Worm (Caenorhabditis elegans): ENCODE measurements around the gene egl-26.

egl-26 gene

DNA sequence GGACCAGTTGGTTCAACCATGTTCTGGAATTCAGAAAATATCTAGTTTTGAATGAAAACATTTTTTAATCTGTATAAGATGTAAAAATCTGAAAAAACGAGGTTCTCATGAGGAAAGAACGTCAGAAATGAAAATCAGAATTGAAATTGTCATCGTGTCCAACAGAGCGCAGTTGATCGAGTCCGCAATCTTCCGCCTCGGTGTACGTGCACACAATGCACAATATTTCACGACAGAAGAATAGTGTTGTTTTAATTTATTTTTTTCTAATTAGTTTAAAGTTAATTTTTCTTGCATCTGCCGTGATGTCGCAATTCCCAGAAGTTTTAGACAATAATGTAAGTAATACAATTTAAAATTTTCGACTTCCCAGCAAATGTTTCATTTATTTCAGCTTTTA is 25.8 kb upstream of the egl-26 start, which contains the start of gene nfyc-1 (continued):
- TF ChIP-seq saeg-2 (GFP tag; IDR thresholded peaks at IDR 0.05), result no peak
- no peak for TF ChIP-seq lin-39 (tag; optimal IDR thresholded peaks at IDR 0.05)
- peak; percentile 63 for TF ChIP-seq T20F7.1 (GFP tag; optimal IDR thresholded peaks at IDR 0.05)
- TF ChIP-seq F37D6.2 (tag; optimal IDR thresholded peaks at IDR 0.05), result no peak
- TF ChIP-seq mdt-29 (GFP tag; IDR thresholded peaks at IDR 0.05), result no peak
- no peak for TF ChIP-seq F44E2.7 (GFP tag; IDR thresholded peaks at IDR 0.05)
- no peak for TF ChIP-seq lir-3 (tag; optimal IDR thresholded peaks at IDR 0.05)
- TF ChIP-seq fkh-10 (GFP tag; optimal IDR thresholded peaks at IDR 0.05), result peak; percentile 20
- peak; percentile 22 for TF ChIP-seq ama-1 (optimal IDR thresholded peaks at IDR 0.05)
- no peak for TF ChIP-seq madf-9 (GFP tag; conservative IDR thresholded peaks at IDR 0.05)
- TF ChIP-seq hlh-30 (tag; optimal IDR thresholded peaks at IDR 0.05; ENCODE audit: insufficient read depth), result peak; percentile 34
- TF ChIP-seq arid-1 (GFP tag; conservative IDR thresholded peaks at IDR 0.05), result 0 out of 2 replicates have a peak, but pooled peaks have one; percentile 34
- TF ChIP-seq ceh-20 (GFP tag; IDR thresholded peaks at IDR 0.05), result no peak
- TF ChIP-seq dpl-1 (GFP tag; optimal IDR thresholded peaks at IDR 0.05), result peak; percentile 66
- TF ChIP-seq php-3 (GFP tag; IDR thresholded peaks at IDR 0.05), result no peak
- no peak for TF ChIP-seq lin-1 (GFP tag; IDR thresholded peaks at IDR 0.05)
- TF ChIP-seq nhr-28 (tag; optimal IDR thresholded peaks at IDR 0.05), result peak; percentile 51
- TF ChIP-seq Y48G9A.11 (GFP tag; IDR thresholded peaks at IDR 0.05), result no peak
- no peak for TF ChIP-seq lin-15B (tag; optimal IDR thresholded peaks at IDR 0.05)
- no peak for TF ChIP-seq spr-3 (GFP tag; optimal IDR thresholded peaks at IDR 0.05)
- no peak for TF ChIP-seq ztf-11 (tag; optimal IDR thresholded peaks at IDR 0.05)
- TF ChIP-seq nhr-6 (tag; optimal IDR thresholded peaks at IDR 0.05), result no peak
- TF ChIP-seq duxl-1 (tag; optimal IDR thresholded peaks at IDR 0.05; ENCODE audit: poor library complexity), result peak; percentile 7
- TF ChIP-seq snpc-4 (tag; optimal IDR thresholded peaks at IDR 0.05), result no peak
- no peak for TF ChIP-seq aly-2 (tag; optimal IDR thresholded peaks at IDR 0.05)
- no peak for TF ChIP-seq F10B5.3 (tag; optimal IDR thresholded peaks at IDR 0.05)
- no peak for TF ChIP-seq mxl-3 (GFP tag; optimal IDR thresholded peaks at IDR 0.05)
- TF ChIP-seq nhr-41 (GFP tag; IDR thresholded peaks at IDR 0.05), result no peak
- TF ChIP-seq R02D3.7 (tag; optimal IDR thresholded peaks at IDR 0.05), result no peak
- no peak for TF ChIP-seq unc-39 (tag; optimal IDR thresholded peaks at IDR 0.05)
- no peak for TF ChIP-seq nhr-25 (tag; optimal IDR thresholded peaks at IDR 0.05; ENCODE audit: borderline replicate concordance, insufficient read depth)
- TF ChIP-seq dve-1 (tag; optimal IDR thresholded peaks at IDR 0.05; ENCODE audit: insufficient read depth), result peak; percentile 60
- peak; percentile 47 for TF ChIP-seq mep-1 (tag; optimal IDR thresholded peaks at IDR 0.05)
- TF ChIP-seq hmg-1.1 (GFP tag; IDR thresholded peaks at IDR 0.05), result peak; percentile 52; the same call in 1 of the 2 replicates
- TF ChIP-seq nhr-10 (tag; optimal IDR thresholded peaks at IDR 0.05), result no peak
- no peak for TF ChIP-seq Y75B8A.6 (GFP tag; IDR thresholded peaks at IDR 0.05)
- peak; percentile 89 for TF ChIP-seq lin-38 (GFP tag; IDR thresholded peaks at IDR 0.05)
- no peak for TF ChIP-seq skn-1 (tag; optimal IDR thresholded peaks at IDR 0.05)
- peak; percentile 84 for TF ChIP-seq mes-2 (tag; optimal IDR thresholded peaks at IDR 0.05; ENCODE audit: poor library complexity, severe bottlenecking)
- no peak for TF ChIP-seq ceh-32 (tag; optimal IDR thresholded peaks at IDR 0.05; ENCODE audit: poor library complexity)
- no peak for TF ChIP-seq zip-11 (GFP tag; IDR thresholded peaks at IDR 0.05)
- TF ChIP-seq hif-1 (tag; optimal IDR thresholded peaks at IDR 0.05), result peak in 1 of 2 experiments; percentile 5
- TF ChIP-seq lim-7 (GFP tag; IDR thresholded peaks at IDR 0.05), result no peak
- peak in 1 of 2 experiments; percentile 83 for TF ChIP-seq lsy-2 (tag; optimal IDR thresholded peaks at IDR 0.05)
- no peak for TF ChIP-seq ceh-62 (tag; optimal IDR thresholded peaks at IDR 0.05)
- peak; percentile 0 for TF ChIP-seq ztf-7 (tag; optimal IDR thresholded peaks at IDR 0.05)
- TF ChIP-seq rbr-2 (tag; optimal IDR thresholded peaks at IDR 0.05), result peak; percentile 7
- no peak for TF ChIP-seq vab-7 (GFP tag; IDR thresholded peaks at IDR 0.05)
- no peak for TF ChIP-seq ceh-44 (GFP tag; IDR thresholded peaks at IDR 0.05)
